Worm (Caenorhabditis elegans): ENCODE data around the gene C10A4.1.

- TF ChIP-seq zip-5 (tag; optimal IDR thresholded peaks at IDR 0.05) (no peak), pha-4 (tag; optimal IDR thresholded peaks at IDR 0.05) (no peak), Y22D7AL.16 (tag; optimal IDR thresholded peaks at IDR 0.05) (no peak), ceh-48 (tag; optimal IDR thresholded peaks at IDR 0.05) (no peak), ceh-22 (tag; optimal IDR thresholded peaks at IDR 0.05) (no peak), rnt-1 (tag; optimal IDR thresholded peaks at IDR 0.05) (no peak), ttx-3 (tag; optimal IDR thresholded peaks at IDR 0.05) (no peak), fkh-6 (tag; optimal IDR thresholded peaks at IDR 0.05) (no peak), syd-9 (tag; optimal IDR thresholded peaks at IDR 0.05) (no peak)
Observed at ce11 chrX:7398584-7398983, 17.6 kb upstream of the C10A4.1 start, which contains the start of gene C10A4.10.

Data from whole organism, late embryonic.